Worm (Caenorhabditis elegans) whole organism, midembryonic: ENCODE measurements around the gene rig-4.
A peak's percentile ranks its signal among the peaks of the same experiment; 100 is the strongest.

Source experiments
- T22C8.4 ChIP-seq: fragments of 200-800 bp; sonication (Bioruptor generic); IDR thresholded peaks from 2 replicates; pipeline ENCODE4 v1.3.6; 2022; ENCODE audit warnings: missing genetic modification characterization, missing compliant biosample characterization
- cog-1 ChIP-seq: sonication (generic microtip); optimal IDR thresholded peaks from 2 replicates; lab custom pipeline; 2016; ENCODE audit warnings: missing genetic modification characterization, missing compliant biosample characterization
- flt-1 ChIP-seq: fragments of 200-800 bp; sonication (Bioruptor generic); IDR thresholded peaks from 2 replicates; pipeline ENCODE4 v1.3.6; 2022; ENCODE audit warnings: missing genetic modification characterization, missing compliant biosample characterization
- klf-2 ChIP-seq: fragments of 200-800 bp; sonication (Bioruptor generic); conservative IDR thresholded peaks from 2 replicates; pipeline ENCODE4 v1.3.6; 2022; ENCODE audit warnings: missing genetic modification reagents, missing genetic modification characterization, missing compliant biosample characterization
- med-1 ChIP-seq: sonication (generic microtip); optimal IDR thresholded peaks from 2 replicates; lab custom pipeline; 2017; ENCODE audit warnings: missing genetic modification characterization, mild to moderate bottlenecking, missing compliant biosample characterization, antibody characterized with exemption, missing genetic modification reagents; ENCODE audit not compliant: insufficient read depth
- ref-1 ChIP-seq: fragments of 200-800 bp; sonication (Bioruptor generic); conservative IDR thresholded peaks from 2 replicates; pipeline ENCODE4 v1.3.6; 2022; ENCODE audit warnings: missing genetic modification reagents, missing genetic modification characterization, missing compliant biosample characterization
- tab-1 ChIP-seq: fragments of 200-800 bp; sonication (Bioruptor generic); IDR thresholded peaks from 2 replicates; pipeline ENCODE4 v1.3.6; 2022; ENCODE audit warnings: missing genetic modification characterization, missing compliant biosample characterization
- ztf-23 ChIP-seq: fragments of 200-800 bp; sonication (Bioruptor generic); IDR thresholded peaks from 2 replicates; pipeline ENCODE4 v1.3.6; 2022; ENCODE audit warnings: missing genetic modification reagents, missing genetic modification characterization, missing compliant biosample characterization
- ztf-29 ChIP-seq: fragments of 200-800 bp; sonication (Bioruptor generic); IDR thresholded peaks from 2 replicates; pipeline ENCODE4 v1.3.6; 2022; ENCODE audit warnings: missing genetic modification reagents, missing genetic modification characterization, missing compliant biosample characterization

The rig-4 gene

ce11 chrIV:8019772-8020496, 16.0 kb upstream of the rig-4 start, which contains the start of gene dnc-4:
TSS of gene dnc-4 (minus strand) at chrIV:8019808.
- TF ChIP-seq ref-1 (GFP tag; lab: Robert Waterston, UW) (no peak), ztf-23 (GFP tag; lab: Robert Waterston, UW) (0 out of 2 replicates have a peak, but pooled peaks have one; percentile 24), med-1 (no peak)

- TF ChIP-seq ztf-29 (no peak), cog-1 (tag; lab: Kevin White, UChicago) (no peak), med-1 (no peak), ref-1 (GFP tag; lab: Robert Waterston, UW) (no peak), tab-1 (GFP tag; lab: Robert Waterston, UW) (no peak), flt-1 (no peak), ztf-23 (GFP tag; lab: Robert Waterston, UW) (no peak), T22C8.4 (GFP tag; lab: Robert Waterston, UW) (no peak), klf-2 (GFP tag; lab: Robert Waterston, UW) (no peak)
These were observed 12.8 kb upstream of the rig-4 start, which contains the start of gene elpc-4 for ce11 chrIV:8016694-8017093. TSS of gene elpc-4 (plus strand) at chrIV:8016994.

ce11 chrIV:8015726-8016312, 11.9 kb upstream of the rig-4 start, which contains the start of gene C26B2.7:
TSS of gene C26B2.7 (plus strand) at chrIV:8016274.
- TF ChIP-seq ref-1 (GFP tag; lab: Robert Waterston, UW) = 0 out of 2 replicates have a peak, but pooled peaks have one; percentile 40
- TF ChIP-seq ztf-23 (GFP tag; lab: Robert Waterston, UW) = peak; percentile 73
- peak; percentile 57; the same call in 1 of the 2 replicates for TF ChIP-seq ztf-29
- peak; percentile 48; the same call in 1 of the 2 replicates for TF ChIP-seq tab-1 (GFP tag; lab: Robert Waterston, UW)
- TF ChIP-seq cog-1 (tag; lab: Kevin White, UChicago) = peak; percentile 12
- peak; percentile 82 for TF ChIP-seq flt-1
- TF ChIP-seq klf-2 (GFP tag; lab: Robert Waterston, UW) = peak; percentile 80

- no peak for TF ChIP-seq flt-1
- TF ChIP-seq ztf-23 (GFP tag; lab: Robert Waterston, UW) = no peak
- TF ChIP-seq tab-1 (GFP tag; lab: Robert Waterston, UW) = no peak
- no peak for TF ChIP-seq T22C8.4 (GFP tag; lab: Robert Waterston, UW)
- no peak for TF ChIP-seq ref-1 (GFP tag; lab: Robert Waterston, UW)
- no peak for TF ChIP-seq klf-2 (GFP tag; lab: Robert Waterston, UW)
- TF ChIP-seq cog-1 (tag; lab: Kevin White, UChicago) = no peak
- TF ChIP-seq ztf-29 = no peak
- no peak for TF ChIP-seq med-1
These were observed 9.9 kb upstream of the rig-4 start, which contains the start of gene C26B2.8 for ce11 chrIV:8013849-8014248. TSS of gene C26B2.8 (plus strand) at chrIV:8014149.

- no peak for TF ChIP-seq flt-1
- TF ChIP-seq ref-1 (GFP tag; lab: Robert Waterston, UW) = no peak
- no peak for TF ChIP-seq ztf-29
- TF ChIP-seq cog-1 (tag; lab: Kevin White, UChicago) = no peak
- TF ChIP-seq tab-1 (GFP tag; lab: Robert Waterston, UW) = no peak
- TF ChIP-seq ztf-23 (GFP tag; lab: Robert Waterston, UW) = no peak
- TF ChIP-seq klf-2 (GFP tag; lab: Robert Waterston, UW) = no peak
- no peak for TF ChIP-seq T22C8.4 (GFP tag; lab: Robert Waterston, UW)
- TF ChIP-seq med-1 = no peak
These were observed 8.4 kb upstream of the rig-4 start, which contains the start of gene Y42H9B.3 for ce11 chrIV:8012330-8012729. TSS of gene Y42H9B.3 (minus strand) at chrIV:8012430.

ce11 chrIV:8010521-8010920, 6.6 kb upstream of the rig-4 start:
- TF ChIP-seq med-1 (no peak), ztf-23 (GFP tag; lab: Robert Waterston, UW) (no peak)

ce11 chrIV:8009374-8009773, 5.5 kb upstream of the rig-4 start:
- TF ChIP-seq T22C8.4 (GFP tag; lab: Robert Waterston, UW) = no peak
- TF ChIP-seq klf-2 (GFP tag; lab: Robert Waterston, UW) = no peak

ce11 chrIV:8008137-8008536, 4.2 kb upstream of the rig-4 start:
- no peak for TF ChIP-seq klf-2 (GFP tag; lab: Robert Waterston, UW)
- TF ChIP-seq med-1 = no peak
- TF ChIP-seq flt-1 = peak; percentile 42; the same call in 1 of the 2 replicates
- no peak for TF ChIP-seq ztf-29
- TF ChIP-seq ref-1 (GFP tag; lab: Robert Waterston, UW) = no peak
- no peak for TF ChIP-seq ztf-23 (GFP tag; lab: Robert Waterston, UW)
- TF ChIP-seq tab-1 (GFP tag; lab: Robert Waterston, UW) = no peak
- TF ChIP-seq T22C8.4 (GFP tag; lab: Robert Waterston, UW) = no peak

ce11 chrIV:8007549-8007948, 3.6 kb upstream of the rig-4 start:
- TF ChIP-seq ztf-23 (GFP tag; lab: Robert Waterston, UW) = no peak

ce11 chrIV:8006161-8006560, 2.2 kb upstream of the rig-4 start:
- TF ChIP-seq cog-1 (tag; lab: Kevin White, UChicago) = no peak

- no peak for TF ChIP-seq klf-2 (GFP tag; lab: Robert Waterston, UW)
- TF ChIP-seq cog-1 (tag; lab: Kevin White, UChicago) = no peak
- TF ChIP-seq ref-1 (GFP tag; lab: Robert Waterston, UW) = no peak
- no peak for TF ChIP-seq med-1
- TF ChIP-seq ztf-23 (GFP tag; lab: Robert Waterston, UW) = no peak
- TF ChIP-seq ztf-29 = no peak
- TF ChIP-seq flt-1 = no peak
- TF ChIP-seq T22C8.4 (GFP tag; lab: Robert Waterston, UW) = no peak
- TF ChIP-seq tab-1 (GFP tag; lab: Robert Waterston, UW) = no peak
These were observed 1.5 kb upstream of the rig-4 start for ce11 chrIV:8005376-8005775.
